Worm (Caenorhabditis elegans): ENCODE results near the gene ZK418.10.

ce11 chrIII:7072452-7072851, 18.0 kb downstream of the ZK418.10 start, which contains the start of gene lin-37:
- TF ChIP-seq ceh-82 (tag; optimal IDR thresholded peaks at IDR 0.05) (no peak), mdl-1 (tag; optimal IDR thresholded peaks at IDR 0.05) (no peak), F13H6.1 (tag; optimal IDR thresholded peaks at IDR 0.05) (no peak), nhr-23 (tag; optimal IDR thresholded peaks at IDR 0.05) (no peak), nhr-237 (tag; optimal IDR thresholded peaks at IDR 0.05) (no peak), nhr-11 (tag; optimal IDR thresholded peaks at IDR 0.05) (no peak), nhr-6 (tag; optimal IDR thresholded peaks at IDR 0.05) (no peak), ZK546.5 (tag; optimal IDR thresholded peaks at IDR 0.05) (no peak), blmp-1 (tag; optimal IDR thresholded peaks at IDR 0.05; ENCODE audit: insufficient read depth) (no peak), lin-13 (GFP tag; optimal IDR thresholded peaks at IDR 0.05) (no peak), snpc-4 (tag; optimal IDR thresholded peaks at IDR 0.05) (no peak), alr-1 (tag; optimal IDR thresholded peaks at IDR 0.05) (no peak)

Data from whole organism, L2 larva.